Fruit fly (Drosophila melanogaster) whole organism, embryonic: ENCODE data around the gene CG13386.

ENCODE experiments used
- C15 ChIP-seq: fragments of 200-800 bp; sonication (Bioruptor generic); IDR thresholded peaks from 3 replicates; pipeline ENCODE4 v1.3.6; 2022; ENCODE audit warnings: missing biosample characterization, missing genetic modification characterization
- CG10979 ChIP-seq: fragments of 200-800 bp; sonication (Bioruptor generic); optimal IDR thresholded peaks from 2 replicates; lab custom pipeline; 2018; ENCODE audit warnings: missing biosample characterization, mild to moderate bottlenecking, missing genetic modification characterization, moderate library complexity
- CG11398 ChIP-seq: fragments of 200-800 bp; sonication (Bioruptor generic); optimal IDR thresholded peaks from 2 replicates; lab custom pipeline; 2016; ENCODE audit warnings: missing biosample characterization, missing genetic modification characterization
- CG12071 ChIP-seq: fragments of 200-800 bp; sonication (Bioruptor generic); optimal IDR thresholded peaks from 3 replicates; lab custom pipeline; 2018; ENCODE audit warnings: missing biosample characterization, mild to moderate bottlenecking, missing genetic modification characterization
- CG12769 ChIP-seq: fragments of 200-800 bp; sonication (Bioruptor generic); optimal IDR thresholded peaks from 2 replicates; lab custom pipeline; 2019; ENCODE audit warnings: missing biosample characterization, mild to moderate bottlenecking, missing genetic modification characterization, moderate library complexity
- CG12942 ChIP-seq: fragments of 200-800 bp; sonication (Bioruptor generic); optimal IDR thresholded peaks from 3 replicates; lab custom pipeline; 2016; ENCODE audit warnings: missing biosample characterization, missing genetic modification characterization
- CG15011 ChIP-seq: fragments of 200-800 bp; sonication (Bioruptor generic); optimal IDR thresholded peaks from 3 replicates; lab custom pipeline; 2018; ENCODE audit warnings: missing biosample characterization, mild to moderate bottlenecking, missing genetic modification characterization
- CG15601 ChIP-seq: fragments of 200-800 bp; sonication (Bioruptor generic); optimal IDR thresholded peaks from 3 replicates; lab custom pipeline; 2019; ENCODE audit warnings: missing biosample characterization, mild to moderate bottlenecking, missing genetic modification characterization, moderate library complexity
- CG16863 ChIP-seq: fragments of 200-800 bp; sonication (Bioruptor generic); optimal IDR thresholded peaks from 3 replicates; lab custom pipeline; 2016; ENCODE audit warnings: missing biosample characterization, missing genetic modification characterization
- CG1832 ChIP-seq: fragments of 200-800 bp; sonication (Bioruptor generic); optimal IDR thresholded peaks from 2 replicates; lab custom pipeline; 2017; ENCODE audit warnings: missing biosample characterization, mild to moderate bottlenecking, missing genetic modification characterization, inconsistent platforms
- CG2120 ChIP-seq: fragments of 200-800 bp; sonication (Bioruptor generic); optimal IDR thresholded peaks from 3 replicates; lab custom pipeline; 2016; ENCODE audit warnings: missing biosample characterization, missing genetic modification characterization
- CG2202 ChIP-seq: fragments of 200-800 bp; sonication (Bioruptor generic); optimal IDR thresholded peaks from 2 replicates; lab custom pipeline; 2018; ENCODE audit warnings: missing biosample characterization, mild to moderate bottlenecking, missing genetic modification characterization
- CG31441 ChIP-seq: fragments of 200-800 bp; sonication (Bioruptor generic); IDR thresholded peaks from 2 replicates; pipeline ENCODE4 v1.3.6; 2022; ENCODE audit warnings: missing biosample characterization, missing genetic modification characterization
- CG33557 ChIP-seq: fragments of 200-800 bp; sonication (Bioruptor generic); optimal IDR thresholded peaks from 2 replicates; lab custom pipeline; 2019; ENCODE audit warnings: missing biosample characterization, mild to moderate bottlenecking, missing genetic modification characterization, moderate library complexity
- CG42726 ChIP-seq: fragments of 200-800 bp; sonication (Bioruptor generic); IDR thresholded peaks from 2 replicates; pipeline ENCODE4 v1.3.6; 2022; ENCODE audit warnings: missing biosample characterization, missing genetic modification characterization; ENCODE audit not compliant: partially characterized antibody
- CG4854 ChIP-seq: fragments of 200-800 bp; sonication (Bioruptor generic); optimal IDR thresholded peaks from 2 replicates; lab custom pipeline; 2016; ENCODE audit warnings: missing biosample characterization, missing genetic modification characterization, inconsistent platforms
- CG6254 ChIP-seq: fragments of 200-800 bp; sonication (Bioruptor generic); optimal IDR thresholded peaks from 3 replicates; lab custom pipeline; 2017; ENCODE audit warnings: mild to moderate bottlenecking, missing biosample characterization, missing genetic modification reagents, missing genetic modification characterization
- CG6791 ChIP-seq: fragments of 200-800 bp; sonication (Bioruptor generic); IDR thresholded peaks from 3 replicates; pipeline ENCODE4 v1.3.6; 2022; ENCODE audit warnings: missing biosample characterization, missing genetic modification characterization; ENCODE audit not compliant: partially characterized antibody
- CG9609 ChIP-seq: fragments of 200-800 bp; sonication (Bioruptor generic); optimal IDR thresholded peaks from 3 replicates; lab custom pipeline; 2016; ENCODE audit warnings: missing biosample characterization, missing genetic modification characterization
- CG9932 ChIP-seq: fragments of 200-800 bp; sonication (Bioruptor generic); IDR thresholded peaks from 2 replicates; pipeline ENCODE4 v1.3.6; 2022; ENCODE audit warnings: missing biosample characterization, missing genetic modification characterization
- CrebB ChIP-seq: fragments of 200-800 bp; sonication (Bioruptor generic); optimal IDR thresholded peaks from 3 replicates; lab custom pipeline; 2018; ENCODE audit warnings: missing biosample characterization, mild to moderate bottlenecking, missing genetic modification characterization
- Deaf1 ChIP-seq: fragments of 200-800 bp; optimal IDR thresholded peaks from 3 replicates; lab custom pipeline; 2019; ENCODE audit warnings: missing biosample characterization, mild to moderate bottlenecking, missing genetic modification characterization, moderate library complexity
- Dek ChIP-seq: fragments of 200-800 bp; sonication (Bioruptor generic); optimal IDR thresholded peaks from 3 replicates; lab custom pipeline; 2019; ENCODE audit warnings: missing biosample characterization, mild to moderate bottlenecking, missing genetic modification characterization, moderate library complexity
- Dp ChIP-seq: fragments of 200-800 bp; sonication (Bioruptor generic); optimal IDR thresholded peaks from 2 replicates; lab custom pipeline; 2018; ENCODE audit warnings: missing biosample characterization, mild to moderate bottlenecking, missing genetic modification characterization, moderate library complexity
- E2f1 ChIP-seq: fragments of 200-800 bp; sonication (Bioruptor generic); IDR thresholded peaks from 2 replicates; pipeline ENCODE4 v1.3.6; 2022; ENCODE audit warnings: missing biosample characterization, missing genetic modification characterization
- E2f2 ChIP-seq: fragments of 200-800 bp; sonication (Bioruptor generic); IDR thresholded peaks from 2 replicates; pipeline ENCODE4 v1.3.6; 2022; ENCODE audit warnings: missing biosample characterization, missing genetic modification characterization
- ERR ChIP-seq: fragments of 200-800 bp; sonication (Bioruptor generic); optimal IDR thresholded peaks from 2 replicates; lab custom pipeline; 2016; ENCODE audit warnings: missing biosample characterization, missing genetic modification characterization
- Kr ChIP-seq: fragments of 200-800 bp; sonication (Bioruptor generic); optimal IDR thresholded peaks from 2 replicates; lab custom pipeline; 2017; ENCODE audit warnings: missing biosample characterization, mild to moderate bottlenecking, missing genetic modification characterization
- Lhr ChIP-seq: fragments of 200-800 bp; sonication (Bioruptor generic); optimal IDR thresholded peaks from 3 replicates; lab custom pipeline; 2017; ENCODE audit warnings: mild to moderate bottlenecking, missing biosample characterization, missing genetic modification reagents, missing genetic modification characterization
- MTF-1 ChIP-seq: fragments of 200-800 bp; sonication (Bioruptor generic); optimal IDR thresholded peaks from 2 replicates; lab custom pipeline; 2018; ENCODE audit warnings: missing biosample characterization, mild to moderate bottlenecking, missing genetic modification characterization, borderline replicate concordance
- NC2α ChIP-seq: fragments of 200-800 bp; sonication (Bioruptor generic); optimal IDR thresholded peaks from 2 replicates; lab custom pipeline; 2016; ENCODE audit warnings: missing biosample characterization, missing genetic modification characterization
- Oaz ChIP-seq: fragments of 200-800 bp; sonication (Bioruptor generic); IDR thresholded peaks from 2 replicates; pipeline ENCODE4 v1.3.6; 2022; ENCODE audit warnings: missing biosample characterization, missing genetic modification characterization
- Rx ChIP-seq: fragments of 200-800 bp; sonication (Bioruptor generic); IDR thresholded peaks from 2 replicates; pipeline ENCODE4 v1.3.6; 2022; ENCODE audit warnings: missing biosample characterization, missing genetic modification characterization
- Trl ChIP-seq, 3 experiments: fragments of >200 bp in 2 of 3; fragments of 200-800 bp in 1 of 3; sonication (Bioruptor generic) in 1 of 3; optimal IDR thresholded peaks; 2 replicates in 1 of 3; 3 replicates in 2 of 3; lab custom pipeline; 2016 to 2017; ENCODE audit warnings: missing biosample characterization in 1 of 3, missing genetic modification characterization in 1 of 3
- ase ChIP-seq: fragments of 200-800 bp; sonication (Bioruptor generic); IDR thresholded peaks from 3 replicates; pipeline ENCODE4 v1.3.6; 2022; ENCODE audit warnings: missing biosample characterization, missing genetic modification characterization
- ato ChIP-seq: fragments of 200-800 bp; sonication (Bioruptor generic); IDR thresholded peaks from 2 replicates; pipeline ENCODE4 v1.3.6; 2022; ENCODE audit warnings: missing biosample characterization, missing genetic modification characterization; ENCODE audit not compliant: partially characterized antibody
- caup ChIP-seq: fragments of 200-800 bp; sonication (Bioruptor generic); optimal IDR thresholded peaks from 3 replicates; lab custom pipeline; 2017; ENCODE audit warnings: missing biosample characterization, mild to moderate bottlenecking, missing genetic modification characterization, moderate library complexity; ENCODE audit not compliant: severe bottlenecking
- crol ChIP-seq: fragments of 200-800 bp; sonication (Bioruptor generic); IDR thresholded peaks from 2 replicates; pipeline ENCODE4 v1.3.6; 2022; ENCODE audit warnings: missing biosample characterization, missing genetic modification characterization
- gfzf ChIP-seq: fragments of 200-800 bp; sonication (Bioruptor generic); optimal IDR thresholded peaks from 2 replicates; lab custom pipeline; 2016; ENCODE audit warnings: missing biosample characterization, mild to moderate bottlenecking, missing genetic modification characterization, moderate library complexity
- onecut ChIP-seq: fragments of 200-800 bp; sonication (Bioruptor generic); IDR thresholded peaks from 2 replicates; pipeline ENCODE4 v1.3.6; 2022; ENCODE audit warnings: missing biosample characterization, missing genetic modification characterization
- pros ChIP-seq: fragments of 200-800 bp; sonication (Bioruptor generic); optimal IDR thresholded peaks from 3 replicates; lab custom pipeline; 2019; ENCODE audit warnings: missing biosample characterization, mild to moderate bottlenecking, missing genetic modification characterization, moderate library complexity
- sim ChIP-seq: fragments of 200-800 bp; sonication (Bioruptor generic); IDR thresholded peaks from 2 replicates; pipeline ENCODE4 v1.3.6; 2022; ENCODE audit warnings: missing biosample characterization, missing genetic modification characterization
- tio ChIP-seq: fragments of 200-800 bp; sonication (Bioruptor generic); optimal IDR thresholded peaks from 2 replicates; lab custom pipeline; 2017; ENCODE audit warnings: missing biosample characterization, missing genetic modification characterization, inconsistent platforms
- toy ChIP-seq: fragments of 200-800 bp; sonication (Bioruptor generic); IDR thresholded peaks from 2 replicates; pipeline ENCODE4 v1.3.6; 2022; ENCODE audit warnings: missing biosample characterization, missing genetic modification characterization
- ttk ChIP-seq: fragments of 200-800 bp; sonication (Bioruptor generic); IDR thresholded peaks from 2 replicates; pipeline ENCODE4 v2.1.2; 2022; ENCODE audit warnings: missing biosample characterization, missing genetic modification characterization
- vvl ChIP-seq: fragments of 200-800 bp; sonication (Bioruptor generic); IDR thresholded peaks from 2 replicates; pipeline ENCODE4 v1.3.6; 2022; ENCODE audit warnings: missing biosample characterization, missing genetic modification characterization
- wdn ChIP-seq: fragments of 200-800 bp; sonication (Bioruptor generic); IDR thresholded peaks from 2 replicates; pipeline ENCODE4 v1.3.6; 2022; ENCODE audit warnings: missing biosample characterization, missing genetic modification characterization
- zf30C ChIP-seq: fragments of 200-800 bp; sonication (Bioruptor generic); optimal IDR thresholded peaks from 3 replicates; lab custom pipeline; 2018; ENCODE audit warnings: missing biosample characterization, mild to moderate bottlenecking, missing genetic modification characterization

Gene CG13386

dm6 chr2L:8403286-8404270 is 4.8 kb downstream of the CG13386 start, which contains the start of gene emb (continued):
- TF ChIP-seq caup (GFP tag; lab: Kevin White, UChicago) (peak; percentile 36), CG11398 (GFP tag; lab: Kevin White, UChicago) (no peak), CG1832 (GFP tag; lab: Kevin White, UChicago) (no peak), Oaz (GFP tag; lab: Robert Waterston, UW) (no peak), C15 (GFP tag; lab: Robert Waterston, UW) (no peak), CG10979 (peak; percentile 11), Dp (GFP tag; lab: Kevin White, UChicago) (peak; percentile 65), pros (GFP tag; lab: Kevin White, UChicago) (no peak), CG9609 (GFP tag; lab: Kevin White, UChicago) (peak; percentile 40), wdn (GFP tag; lab: Robert Waterston, UW) (no peak), Deaf1 (no peak), NC2α (GFP tag; lab: Kevin White, UChicago) (no peak), CG6254 (no peak), sim (GFP tag; lab: Robert Waterston, UW) (no peak), zf30C (GFP tag; lab: Kevin White, UChicago) (no peak), CG16863 (GFP tag; lab: Kevin White, UChicago) (peak; percentile 1), CG9932 (peak; percentile 62), gfzf (GFP tag; lab: Kevin White, UChicago) (peak; percentile 69), Trl (optimal IDR thresholded peaks at IDR 0.05; lab: Kevin White, UChicago) (no peak), Trl (GFP tag; optimal IDR thresholded peaks at IDR 0.05; lab: Kevin White, UChicago) (peak; percentile 50), Kr (no peak), ttk (GFP tag; lab: Robert Waterston, UW) (no peak), onecut (GFP tag; lab: Robert Waterston, UW) (peak; percentile 1; the same call in 1 of the 2 replicates), CG4854 (GFP tag; lab: Kevin White, UChicago) (peak; percentile 43), CG6791 (GFP tag; lab: Robert Waterston, UW) (peak; percentile 99), ERR (no peak), vvl (GFP tag; lab: Robert Waterston, UW) (peak; percentile 55), CG33557 (GFP tag; lab: Kevin White, UChicago) (no peak), ase (GFP tag; lab: Robert Waterston, UW) (no peak), CrebB (tag; lab: Kevin White, UChicago) (peak; percentile 33), crol (GFP tag; lab: Robert Waterston, UW) (no peak), CG15601 (tag; lab: Kevin White, UChicago) (peak; percentile 47), ato (peak; percentile 99), tio (GFP tag; lab: Kevin White, UChicago) (no peak), CG12071 (GFP tag; lab: Kevin White, UChicago) (no peak), Dek (tag; lab: Kevin White, UChicago) (no peak), CG12769 (tag; lab: Kevin White, UChicago) (no peak), Lhr (GFP tag; lab: Kevin White, UChicago) (peak; percentile 93), CG2120 (GFP tag; lab: Kevin White, UChicago) (peak; percentile 70), toy (GFP tag; lab: Robert Waterston, UW) (no peak), CG15011 (GFP tag; lab: Kevin White, UChicago) (no peak), MTF-1 (GFP tag; lab: Kevin White, UChicago) (no peak), E2f1 (GFP tag; lab: Robert Waterston, UW) (no peak), CG42726 (GFP tag; lab: Robert Waterston, UW) (peak; percentile 88), CG2202 (tag; lab: Kevin White, UChicago) (peak; percentile 11), CG31441 (GFP tag; lab: Robert Waterston, UW) (no peak), E2f2 (GFP tag; lab: Robert Waterston, UW) (peak; percentile 62; the same call in 1 of the 2 replicates), CG12942 (GFP tag; lab: Kevin White, UChicago) (peak; percentile 9), Rx (GFP tag; lab: Robert Waterston, UW) (0 out of 2 replicates have a peak, but pooled peaks have one; percentile 25)
